Worm (Caenorhabditis elegans) whole organism, mixed stage, embryonic: ENCODE measurements around the gene atx-2.

Experiments
- M03D4.4 ChIP-seq: sonication (generic microtip); optimal IDR thresholded peaks from 2 replicates; lab custom pipeline; 2017; ENCODE audit warnings: mild to moderate bottlenecking, missing genetic modification characterization, missing compliant biosample characterization
- bed-3 ChIP-seq: fragments of 200-800 bp; sonication (Bioruptor generic); optimal IDR thresholded peaks from 3 replicates; lab custom pipeline; 2018; ENCODE audit warnings: mild to moderate bottlenecking, missing genetic modification characterization, moderate library complexity, missing compliant biosample characterization
- blmp-1 ChIP-seq: fragments of 150-350 bp; optimal IDR thresholded peaks from 2 replicates; lab custom pipeline; 2014; ENCODE audit warnings: missing biosample characterization, missing genetic modification characterization
- ceh-39 ChIP-seq: fragments of 150-350 bp; optimal IDR thresholded peaks from 2 replicates; lab custom pipeline; 2014; ENCODE audit warnings: missing biosample characterization, missing genetic modification characterization
- ceh-43 ChIP-seq: fragments of 200-800 bp; sonication (Bioruptor generic); optimal IDR thresholded peaks from 2 replicates; lab custom pipeline; 2018; ENCODE audit warnings: mild to moderate bottlenecking, missing genetic modification characterization, moderate library complexity, missing compliant biosample characterization
- ceh-83 ChIP-seq: fragments of 200-800 bp; sonication (Bioruptor generic); optimal IDR thresholded peaks from 2 replicates; lab custom pipeline; 2018; ENCODE audit warnings: mild to moderate bottlenecking, missing genetic modification characterization, missing compliant biosample characterization
- ces-1 ChIP-seq: fragments of 150-350 bp; optimal IDR thresholded peaks from 2 replicates; lab custom pipeline; 2014; ENCODE audit warnings: missing biosample characterization, missing genetic modification reagents, missing genetic modification characterization
- cnd-1 ChIP-seq: fragments of 200-800 bp; sonication (Bioruptor generic); optimal IDR thresholded peaks from 2 replicates; lab custom pipeline; 2018; ENCODE audit warnings: mild to moderate bottlenecking, missing genetic modification characterization, missing compliant biosample characterization
- drap-1 ChIP-seq: fragments of 200-800 bp; sonication (Bioruptor generic); optimal IDR thresholded peaks from 3 replicates; lab custom pipeline; 2018; ENCODE audit warnings: mild to moderate bottlenecking, missing genetic modification characterization, missing compliant biosample characterization
- elt-1 ChIP-seq: sonication (generic microtip); optimal IDR thresholded peaks from 2 replicates; lab custom pipeline; 2017; ENCODE audit warnings: missing genetic modification characterization, mild to moderate bottlenecking, missing compliant biosample characterization, antibody characterized with exemption, moderate library complexity, borderline replicate concordance; ENCODE audit not compliant: insufficient read depth
- elt-3 ChIP-seq: fragments of 150-350 bp; optimal IDR thresholded peaks from 2 replicates; lab custom pipeline; 2014; ENCODE audit warnings: missing biosample characterization, missing genetic modification characterization
- flh-1 ChIP-seq: fragments of 200-800 bp; sonication (Bioruptor generic); optimal IDR thresholded peaks from 2 replicates; lab custom pipeline; 2018; ENCODE audit warnings: mild to moderate bottlenecking, missing genetic modification characterization, moderate library complexity, missing compliant biosample characterization
- ham-2 ChIP-seq: fragments of 200-800 bp; sonication (Bioruptor generic); optimal IDR thresholded peaks from 2 replicates; lab custom pipeline; 2018; ENCODE audit warnings: mild to moderate bottlenecking, missing genetic modification characterization, missing compliant biosample characterization
- hlh-1 ChIP-seq: fragments of 150-350 bp; optimal IDR thresholded peaks from 2 replicates; lab custom pipeline; 2014; ENCODE audit warnings: missing biosample characterization, missing genetic modification reagents, missing genetic modification characterization
- lin-13 ChIP-seq: fragments of 150-350 bp; optimal IDR thresholded peaks from 2 replicates; lab custom pipeline; 2014; ENCODE audit warnings: missing biosample characterization, missing genetic modification characterization
- lin-32 ChIP-seq: fragments of 200-800 bp; sonication (Bioruptor generic); optimal IDR thresholded peaks from 2 replicates; lab custom pipeline; 2018; ENCODE audit warnings: mild to moderate bottlenecking, missing genetic modification characterization, missing compliant biosample characterization
- lsy-2 ChIP-seq: fragments of 150-350 bp; optimal IDR thresholded peaks from 2 replicates; lab custom pipeline; 2014; ENCODE audit warnings: missing biosample characterization, missing genetic modification characterization
- mab-5 ChIP-seq: fragments of 150-350 bp; optimal IDR thresholded peaks from 2 replicates; lab custom pipeline; 2014; ENCODE audit warnings: missing biosample characterization, missing genetic modification characterization
- mep-1 ChIP-seq: fragments of 150-350 bp; optimal IDR thresholded peaks from 2 replicates; lab custom pipeline; 2017; ENCODE audit warnings: missing biosample characterization, missing genetic modification reagents, missing genetic modification characterization, inconsistent platforms
- mls-2 ChIP-seq: sonication (generic microtip); optimal IDR thresholded peaks from 2 replicates; lab custom pipeline; 2016; ENCODE audit warnings: mild to moderate bottlenecking, missing genetic modification characterization, moderate library complexity, missing compliant biosample characterization
- nhr-12 ChIP-seq: fragments of 150-350 bp; optimal IDR thresholded peaks from 2 replicates; lab custom pipeline; 2014; ENCODE audit warnings: missing biosample characterization, missing genetic modification characterization
- nhr-2 ChIP-seq: fragments of 150-350 bp; optimal IDR thresholded peaks from 2 replicates; lab custom pipeline; 2014; ENCODE audit warnings: missing biosample characterization, missing genetic modification characterization
- nhr-237 ChIP-seq: fragments of 150-350 bp; optimal IDR thresholded peaks from 2 replicates; lab custom pipeline; 2014; ENCODE audit warnings: missing biosample characterization, missing genetic modification characterization
- nhr-28 ChIP-seq: fragments of 150-350 bp; optimal IDR thresholded peaks from 2 replicates; lab custom pipeline; 2014; ENCODE audit warnings: missing biosample characterization, missing genetic modification characterization
- nhr-76 ChIP-seq: sonication (generic microtip); optimal IDR thresholded peaks from 2 replicates; lab custom pipeline; 2017; ENCODE audit warnings: missing biosample characterization, missing genetic modification characterization
- pha-4 ChIP-seq: fragments of 150-350 bp; optimal IDR thresholded peaks from 2 replicates; lab custom pipeline; 2018; ENCODE audit warnings: missing biosample characterization, missing genetic modification reagents, missing genetic modification characterization
- sem-2 ChIP-seq: fragments of 200-800 bp; sonication (Bioruptor generic); optimal IDR thresholded peaks from 2 replicates; lab custom pipeline; 2018; ENCODE audit warnings: mild to moderate bottlenecking, missing genetic modification characterization, missing compliant biosample characterization
- snpc-4 ChIP-seq: fragments of 150-350 bp; optimal IDR thresholded peaks from 2 replicates; lab custom pipeline; 2014; ENCODE audit warnings: missing biosample characterization, missing genetic modification characterization
- sptf-1 ChIP-seq: sonication (generic microtip); optimal IDR thresholded peaks from 2 replicates; lab custom pipeline; 2017; ENCODE audit warnings: mild to moderate bottlenecking, missing genetic modification characterization, moderate library complexity, missing compliant biosample characterization
- tbx-8 ChIP-seq: fragments of 200-800 bp; sonication (Bioruptor generic); optimal IDR thresholded peaks from 2 replicates; lab custom pipeline; 2018; ENCODE audit warnings: mild to moderate bottlenecking, missing genetic modification characterization, moderate library complexity, missing compliant biosample characterization
- unc-120 ChIP-seq: sonication (generic microtip); optimal IDR thresholded peaks from 2 replicates; lab custom pipeline; 2017; ENCODE audit warnings: missing genetic modification characterization, missing compliant biosample characterization; ENCODE audit not compliant: poor library complexity, severe bottlenecking
- unc-39 ChIP-seq: fragments of 150-350 bp; optimal IDR thresholded peaks from 2 replicates; lab custom pipeline; 2014; ENCODE audit warnings: missing biosample characterization, missing genetic modification characterization
- unc-62 ChIP-seq: fragments of 150-350 bp; optimal IDR thresholded peaks from 2 replicates; lab custom pipeline; 2014; ENCODE audit warnings: missing biosample characterization, missing genetic modification reagents, missing genetic modification characterization
- zip-8 ChIP-seq: fragments of 150-350 bp; optimal IDR thresholded peaks from 2 replicates; lab custom pipeline; 2014; ENCODE audit warnings: missing biosample characterization, missing genetic modification characterization
- ztf-11 ChIP-seq: fragments of 150-350 bp; optimal IDR thresholded peaks from 2 replicates; lab custom pipeline; 2014; ENCODE audit warnings: missing biosample characterization, missing genetic modification characterization

atx-2 gene

ce11 chrIII:10461164-10461546, at the start of gene atx-2:
Gene atx-2, plus strand, starts transcription at chrIII:10461389.
- TF ChIP-seq unc-120 (peak; percentile 98), sptf-1 (tag; lab: Kevin White, UChicago) (peak; percentile 99), nhr-76 (peak; percentile 98), flh-1 (GFP tag; lab: Kevin White, UChicago) (peak; percentile 93), snpc-4 (tag; lab: Kevin White, UChicago) (no peak), tbx-8 (GFP tag; lab: Kevin White, UChicago) (peak; percentile 90), mab-5 (tag; lab: Kevin White, UChicago) (peak; percentile 62), elt-1 (tag; lab: Kevin White, UChicago) (peak; percentile 92), elt-3 (tag; lab: Kevin White, UChicago) (peak; percentile 80), ceh-43 (peak; percentile 97), unc-62 (GFP tag; lab: Kevin White, UChicago) (peak; percentile 81), zip-8 (tag; lab: Kevin White, UChicago) (no peak), nhr-12 (tag; lab: Kevin White, UChicago) (peak; percentile 100), mls-2 (tag; lab: Kevin White, UChicago) (peak; percentile 100), nhr-28 (tag; lab: Kevin White, UChicago) (peak; percentile 74), pha-4 (tag; lab: Kevin White, UChicago) (peak; percentile 91), drap-1 (GFP tag; lab: Kevin White, UChicago) (peak; percentile 99), nhr-2 (no peak), blmp-1 (tag; lab: Kevin White, UChicago) (peak; percentile 91), ztf-11 (peak; percentile 100), ham-2 (GFP tag; lab: Kevin White, UChicago) (peak; percentile 96), unc-39 (peak; percentile 100), mep-1 (tag; lab: Kevin White, UChicago) (peak; percentile 76), cnd-1 (tag; lab: Kevin White, UChicago) (peak; percentile 98), sem-2 (peak; percentile 95), lin-13 (tag; lab: Kevin White, UChicago) (peak; percentile 95), M03D4.4 (tag; lab: Kevin White, UChicago) (peak; percentile 98), ceh-83 (GFP tag; lab: Kevin White, UChicago) (peak; percentile 93), ceh-39 (tag; lab: Kevin White, UChicago) (peak; percentile 54), lsy-2 (peak; percentile 68), hlh-1 (peak; percentile 92), lin-32 (peak; percentile 97), ces-1 (GFP tag; lab: Kevin White, UChicago) (peak; percentile 34), nhr-237 (tag; lab: Kevin White, UChicago) (peak; percentile 66), bed-3 (peak; percentile 96)

ce11 chrIII:10415822-10416221, 45.4 kb upstream of the atx-2 start, which contains the start of gene ymel-1:
Gene ymel-1, plus strand, starts transcription at chrIII:10416139.
- TF ChIP-seq zip-8 (tag; lab: Kevin White, UChicago) (no peak), M03D4.4 (tag; lab: Kevin White, UChicago) (peak; percentile 25)

DNA sequence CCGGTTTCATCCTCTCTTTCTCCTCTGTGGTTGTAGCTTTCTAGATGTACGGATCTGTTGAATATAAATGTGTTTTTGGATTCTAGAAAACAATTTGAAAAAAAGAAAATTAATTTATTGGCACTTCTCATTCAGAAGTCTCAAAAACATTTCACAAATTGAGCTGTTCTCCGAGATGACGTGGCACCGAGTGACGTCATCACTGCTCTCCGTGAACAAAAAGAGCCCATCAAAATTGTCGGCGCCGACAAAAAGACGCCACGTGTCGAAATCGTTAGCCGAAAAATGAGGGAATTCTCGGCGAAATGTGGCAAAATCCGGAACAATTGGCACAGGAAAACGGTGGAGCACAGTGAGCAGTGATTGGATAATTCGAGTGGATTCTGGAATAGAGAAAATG, 39.5 kb upstream of the atx-2 start:
- no peak for TF ChIP-seq lin-13 (tag; lab: Kevin White, UChicago)
- TF ChIP-seq mls-2 (tag; lab: Kevin White, UChicago), result no peak
- TF ChIP-seq ztf-11, result no peak
- no peak for TF ChIP-seq drap-1 (GFP tag; lab: Kevin White, UChicago)
- TF ChIP-seq blmp-1 (tag; lab: Kevin White, UChicago), result no peak
- no peak for TF ChIP-seq lin-32
- no peak for TF ChIP-seq ces-1 (GFP tag; lab: Kevin White, UChicago)
- TF ChIP-seq nhr-12 (tag; lab: Kevin White, UChicago), result no peak
- no peak for TF ChIP-seq zip-8 (tag; lab: Kevin White, UChicago)
- TF ChIP-seq ceh-43, result no peak

DNA sequence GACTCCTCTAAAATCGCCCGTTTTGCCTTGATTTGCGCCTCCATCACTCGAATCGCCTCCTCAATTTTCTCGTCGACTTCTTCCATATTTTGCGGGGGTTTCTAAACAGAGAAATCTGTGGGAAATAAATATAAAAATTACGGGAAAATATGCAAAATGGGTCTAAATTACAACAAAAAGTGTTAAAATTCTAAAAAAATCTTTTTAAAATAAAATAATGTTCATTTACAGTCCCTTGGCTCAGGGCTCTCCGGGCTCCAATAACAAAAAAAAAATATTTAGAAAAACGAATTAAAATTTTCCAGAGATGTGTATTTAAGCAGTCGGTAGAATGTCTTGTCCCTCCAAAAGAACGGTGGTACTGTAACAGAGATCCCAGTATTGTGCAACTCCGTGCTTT, 37.3 kb upstream of the atx-2 start, which contains the start of gene M03C11.6:
M03C11.6 (minus strand) TSS at position 101 of the 400 bp plus-strand sequence.
- no peak for TF ChIP-seq cnd-1 (tag; lab: Kevin White, UChicago)
- no peak for TF ChIP-seq ces-1 (GFP tag; lab: Kevin White, UChicago)
- TF ChIP-seq tbx-8 (GFP tag; lab: Kevin White, UChicago), result no peak
- no peak for TF ChIP-seq sptf-1 (tag; lab: Kevin White, UChicago)
- no peak for TF ChIP-seq flh-1 (GFP tag; lab: Kevin White, UChicago)
- no peak for TF ChIP-seq elt-3 (tag; lab: Kevin White, UChicago)
- TF ChIP-seq nhr-28 (tag; lab: Kevin White, UChicago), result no peak
- no peak for TF ChIP-seq lsy-2
